Worm (Caenorhabditis elegans) whole organism, L2 larva: ENCODE measurements around the gene klp-13.

Source experiments
- F13H6.1 ChIP-seq: sonication (generic microtip); optimal IDR thresholded peaks from 2 replicates; lab custom pipeline; 2016; ENCODE audit warnings: missing genetic modification characterization, missing compliant biosample characterization
- R02D3.7 ChIP-seq: fragments of 150-350 bp; optimal IDR thresholded peaks from 2 replicates; lab custom pipeline; 2014; ENCODE audit warnings: missing biosample characterization, missing genetic modification characterization
- ZK546.5 ChIP-seq: sonication (generic microtip); optimal IDR thresholded peaks from 2 replicates; lab custom pipeline; 2017; ENCODE audit warnings: missing biosample characterization, missing genetic modification characterization
- ama-1 ChIP-seq: fragments of 150-350 bp; optimal IDR thresholded peaks from 2 replicates; lab custom pipeline; 2018; ENCODE audit warnings: inconsistent platforms
- blmp-1 ChIP-seq: sonication (generic microtip); optimal IDR thresholded peaks from 2 replicates; lab custom pipeline; 2017; ENCODE audit warnings: missing genetic modification characterization, mild to moderate bottlenecking, missing compliant biosample characterization, antibody characterized with exemption, moderate library complexity; ENCODE audit not compliant: insufficient read depth
- ceh-16 ChIP-seq: fragments of 150-350 bp; optimal IDR thresholded peaks from 2 replicates; lab custom pipeline; 2014; ENCODE audit warnings: missing biosample characterization, missing genetic modification characterization
- dmd-4 ChIP-seq: sonication (generic microtip); optimal IDR thresholded peaks from 2 replicates; lab custom pipeline; 2017; ENCODE audit warnings: missing biosample characterization, missing genetic modification characterization
- elt-1 ChIP-seq: fragments of 150-350 bp; optimal IDR thresholded peaks from 2 replicates; lab custom pipeline; 2014; ENCODE audit warnings: missing biosample characterization, missing genetic modification characterization
- lin-39 ChIP-seq: fragments of 150-350 bp; optimal IDR thresholded peaks from 2 replicates; lab custom pipeline; 2014; ENCODE audit warnings: missing biosample characterization, missing genetic modification reagents, missing genetic modification characterization
- nhr-10 ChIP-seq: sonication (generic microtip); optimal IDR thresholded peaks from 2 replicates; lab custom pipeline; 2017; ENCODE audit warnings: missing biosample characterization, missing genetic modification characterization
- nhr-6 ChIP-seq: fragments of 150-350 bp; optimal IDR thresholded peaks from 2 replicates; lab custom pipeline; 2014; ENCODE audit warnings: missing biosample characterization, missing genetic modification characterization
- peb-1 ChIP-seq: fragments of 150-350 bp; optimal IDR thresholded peaks from 2 replicates; lab custom pipeline; 2014; ENCODE audit warnings: missing biosample characterization, missing genetic modification characterization
- sem-4 ChIP-seq: fragments of 150-350 bp; optimal IDR thresholded peaks from 2 replicates; lab custom pipeline; 2014; ENCODE audit warnings: missing biosample characterization, missing genetic modification reagents, missing genetic modification characterization
- unc-39 ChIP-seq: fragments of 150-350 bp; optimal IDR thresholded peaks from 2 replicates; lab custom pipeline; 2014; ENCODE audit warnings: missing biosample characterization, missing genetic modification characterization

- TF ChIP-seq blmp-1 (peak; percentile 30), sem-4 (tag; lab: Kevin White, UChicago) (peak; percentile 77), ZK546.5 (peak; percentile 89), dmd-4 (tag; lab: Kevin White, UChicago) (no peak), F13H6.1 (tag; lab: Kevin White, UChicago) (peak; percentile 89), R02D3.7 (tag; lab: Kevin White, UChicago) (no peak), nhr-6 (tag; lab: Kevin White, UChicago) (peak; percentile 54), lin-39 (no peak), nhr-10 (tag; lab: Kevin White, UChicago) (no peak), elt-1 (tag; lab: Kevin White, UChicago) (no peak), ama-1 (lab: Kevin White, UChicago) (no peak), unc-39 (tag; lab: Kevin White, UChicago) (no peak), ceh-16 (no peak), peb-1 (tag; lab: Kevin White, UChicago) (no peak)
Observed at ce11 chrX:5984581-5985039, at the start of gene klp-13.
